Fruit fly (Drosophila melanogaster): Measurements from ENCODE around the gene CG6980.

CG6980 gene

dm6 chr3R:24768538-24769401 lies 38.7 kb upstream of the CG6980 start, which contains the start of gene CG13631 (continued):
- TF ChIP-seq Rx (GFP tag; IDR thresholded peaks at IDR 0.05) (peak; percentile 88), CG17912 (GFP tag; optimal IDR thresholded peaks at IDR 0.05) (peak; percentile 50), bigmax (GFP tag; optimal IDR thresholded peaks at IDR 0.05) (no peak), Hand (GFP tag; optimal IDR thresholded peaks at IDR 0.05) (peak; percentile 39), kah (GFP tag; optimal IDR thresholded peaks at IDR 0.05) (peak; percentile 86), CG6683 (GFP tag; optimal IDR thresholded peaks at IDR 0.05) (peak; percentile 71), vfl (GFP tag; optimal IDR thresholded peaks at IDR 0.05) (peak; percentile 73), CG9215 (GFP tag; IDR thresholded peaks at IDR 0.05) (peak; percentile 71), klu (GFP tag; IDR thresholded peaks at IDR 0.05) (peak; percentile 64; the same call in 1 of the 2 replicates), psq (GFP tag; optimal IDR thresholded peaks at IDR 0.05) (peak; percentile 62), CG4328 (GFP tag; optimal IDR thresholded peaks at IDR 0.05) (peak; percentile 84), CG17359 (tag; optimal IDR thresholded peaks at IDR 0.05) (peak; percentile 96), CG14441 (GFP tag; IDR thresholded peaks at IDR 0.05) (peak; percentile 88), tgo (GFP tag; IDR thresholded peaks at IDR 0.05) (peak; percentile 88), peb (GFP tag; IDR thresholded peaks at IDR 0.05) (peak; percentile 95), twi (tag; optimal IDR thresholded peaks at IDR 0.05) (peak; percentile 93), bbx (GFP tag; IDR thresholded peaks at IDR 0.05; ENCODE audit: partially characterized antibody) (no peak), sisA (GFP tag; IDR thresholded peaks at IDR 0.05) (peak; percentile 97), CG6765 (GFP tag; optimal IDR thresholded peaks at IDR 0.05) (peak; percentile 9), BtbVII (GFP tag; optimal IDR thresholded peaks at IDR 0.05) (peak; percentile 83), CG1603 (tag; optimal IDR thresholded peaks at IDR 0.05) (peak; percentile 81), CG18262 (tag; optimal IDR thresholded peaks at IDR 0.05) (peak; percentile 98), CG12391 (tag; optimal IDR thresholded peaks at IDR 0.05) (peak; percentile 94), sob (GFP tag; IDR thresholded peaks at IDR 0.05) (peak; percentile 77), CG18476 (GFP tag; optimal IDR thresholded peaks at IDR 0.05) (peak; percentile 90), CG43689 (GFP tag; IDR thresholded peaks at IDR 0.05) (0 out of 2 replicates have a peak, but pooled peaks have one; percentile 32), CG5245 (GFP tag; optimal IDR thresholded peaks at IDR 0.05) (peak; percentile 94), Abd-B (GFP tag; optimal IDR thresholded peaks at IDR 0.05) (peak; percentile 93), CG2712 (tag; optimal IDR thresholded peaks at IDR 0.05) (peak; percentile 98), CG17829 (tag; optimal IDR thresholded peaks at IDR 0.05) (peak; percentile 96), trem (tag; optimal IDR thresholded peaks at IDR 0.05) (peak; percentile 94), Scr (GFP tag; IDR thresholded peaks at IDR 0.05; ENCODE audit: partially characterized antibody) (no peak), tin (GFP tag; optimal IDR thresholded peaks at IDR 0.05) (peak; percentile 95), Ets65A (GFP tag) (peak; percentile 99), Hmr (GFP tag; optimal IDR thresholded peaks at IDR 0.05) (peak; percentile 62), CG1832 (GFP tag; optimal IDR thresholded peaks at IDR 0.05) (no peak), nau (GFP tag; optimal IDR thresholded peaks at IDR 0.05) (peak; percentile 93), HLHmδ (GFP tag; optimal IDR thresholded peaks at IDR 0.05) (no peak), dm (GFP tag; optimal IDR thresholded peaks at IDR 0.05) (peak; percentile 83), cad (GFP tag; optimal IDR thresholded peaks at IDR 0.05) (no peak), CG15601 (tag; optimal IDR thresholded peaks at IDR 0.05) (peak; percentile 97), Ravus (GFP tag; IDR thresholded peaks at IDR 0.05) (peak; percentile 51), CG3163 (GFP tag; optimal IDR thresholded peaks at IDR 0.05) (peak; percentile 52), NK7.1 (GFP tag; optimal IDR thresholded peaks at IDR 0.05) (peak; percentile 79), CG2202 (tag; optimal IDR thresholded peaks at IDR 0.05) (peak; percentile 94), aop (GFP tag; IDR thresholded peaks at IDR 0.05) (peak; percentile 76; the same call in 1 of the 2 replicates), CG33557 (GFP tag; optimal IDR thresholded peaks at IDR 0.05) (peak; percentile 79), CG4282 (GFP tag; optimal IDR thresholded peaks at IDR 0.05) (peak; percentile 60), Nf-YA (GFP tag; IDR thresholded peaks at IDR 0.05) (peak; percentile 88)

Data from whole organism, embryonic.